Fruit fly (Drosophila melanogaster) whole organism, embryonic: ENCODE results near the gene spz5.

Experiments used
- Adf1 ChIP-seq: fragments of 200-800 bp; sonication (Bioruptor generic); IDR thresholded peaks from 2 replicates; pipeline ENCODE4 v1.3.6; 2022; ENCODE audit warnings: missing biosample characterization, missing genetic modification characterization
- Blimp-1 ChIP-seq: fragments of 200-800 bp; sonication (Bioruptor generic); optimal IDR thresholded peaks from 3 replicates; lab custom pipeline; 2018; ENCODE audit warnings: missing biosample characterization, missing genetic modification characterization, mild to moderate bottlenecking, moderate library complexity, missing genetic modification reagents
- CG10267 ChIP-seq: fragments of 200-800 bp; sonication (Bioruptor generic); optimal IDR thresholded peaks from 2 replicates; lab custom pipeline; 2018; ENCODE audit warnings: missing biosample characterization, mild to moderate bottlenecking, missing genetic modification characterization, moderate library complexity
- CG10979 ChIP-seq: fragments of 200-800 bp; sonication (Bioruptor generic); optimal IDR thresholded peaks from 2 replicates; lab custom pipeline; 2018; ENCODE audit warnings: missing biosample characterization, mild to moderate bottlenecking, missing genetic modification characterization, moderate library complexity
- CG11696 ChIP-seq: fragments of 200-800 bp; sonication (Bioruptor generic); IDR thresholded peaks from 2 replicates; pipeline ENCODE4 v1.3.6; 2022; ENCODE audit warnings: missing biosample characterization, missing genetic modification characterization
- CG12299 ChIP-seq: fragments of 200-800 bp; sonication (Bioruptor generic); optimal IDR thresholded peaks from 2 replicates; lab custom pipeline; 2018; ENCODE audit warnings: missing biosample characterization, mild to moderate bottlenecking, missing genetic modification characterization
- CG14014 ChIP-seq: fragments of 200-800 bp; sonication (Bioruptor generic); IDR thresholded peaks from 2 replicates; pipeline ENCODE4 v1.3.6; 2022; ENCODE audit warnings: missing biosample characterization, missing genetic modification characterization
- CG14710 ChIP-seq: fragments of 200-800 bp; sonication (Bioruptor generic); optimal IDR thresholded peaks from 3 replicates; lab custom pipeline; 2019; ENCODE audit warnings: missing biosample characterization, mild to moderate bottlenecking, missing genetic modification characterization, moderate library complexity
- CG15696 ChIP-seq: fragments of 200-800 bp; sonication (Bioruptor generic); optimal IDR thresholded peaks from 2 replicates; lab custom pipeline; 2019; ENCODE audit warnings: missing biosample characterization, mild to moderate bottlenecking, missing genetic modification characterization, moderate library complexity
- CG16779 ChIP-seq: fragments of 200-800 bp; sonication (Bioruptor generic); IDR thresholded peaks from 2 replicates; pipeline ENCODE4 v1.3.6; 2022; ENCODE audit warnings: missing biosample characterization, missing genetic modification characterization
- CG17186 ChIP-seq: fragments of 200-800 bp; sonication (Bioruptor generic); optimal IDR thresholded peaks from 3 replicates; lab custom pipeline; 2017; ENCODE audit warnings: missing biosample characterization, missing genetic modification reagents, missing genetic modification characterization
- CG17912 ChIP-seq: fragments of 200-800 bp; sonication (Bioruptor generic); optimal IDR thresholded peaks from 2 replicates; lab custom pipeline; 2018; ENCODE audit warnings: missing biosample characterization, mild to moderate bottlenecking, missing genetic modification characterization
- CG2712 ChIP-seq: fragments of 200-800 bp; optimal IDR thresholded peaks from 3 replicates; lab custom pipeline; 2019; ENCODE audit warnings: missing biosample characterization, mild to moderate bottlenecking, missing genetic modification characterization, moderate library complexity
- CG30431 ChIP-seq: fragments of 200-800 bp; sonication (Bioruptor generic); optimal IDR thresholded peaks from 2 replicates; lab custom pipeline; 2017; ENCODE audit warnings: missing biosample characterization, missing genetic modification characterization
- CG34422 ChIP-seq: fragments of 200-800 bp; sonication (Bioruptor generic); IDR thresholded peaks from 3 replicates; pipeline ENCODE4 v1.3.6; 2022; ENCODE audit warnings: missing biosample characterization, missing genetic modification characterization
- CG43689 ChIP-seq: fragments of 200-800 bp; sonication (Bioruptor generic); IDR thresholded peaks from 2 replicates; pipeline ENCODE4 v1.3.6; 2022; ENCODE audit warnings: missing biosample characterization, missing genetic modification characterization
- CG4404 ChIP-seq: fragments of 200-800 bp; sonication (Bioruptor generic); IDR thresholded peaks from 2 replicates; pipeline ENCODE4 v1.3.6; 2022; ENCODE audit warnings: missing biosample characterization, missing genetic modification characterization
- CG7987 ChIP-seq: fragments of 200-800 bp; sonication (Bioruptor generic); optimal IDR thresholded peaks from 2 replicates; lab custom pipeline; 2018; ENCODE audit warnings: missing biosample characterization, mild to moderate bottlenecking, missing genetic modification characterization, moderate library complexity
- CG8359 ChIP-seq: fragments of 200-800 bp; sonication (Bioruptor generic); optimal IDR thresholded peaks from 2 replicates; lab custom pipeline; 2017; ENCODE audit warnings: missing biosample characterization, mild to moderate bottlenecking, missing genetic modification characterization, borderline replicate concordance
- CG8478 ChIP-seq: fragments of >200 bp; optimal IDR thresholded peaks from 2 replicates; lab custom pipeline; 2018
- CG8944 ChIP-seq: fragments of 200-800 bp; sonication (Bioruptor generic); optimal IDR thresholded peaks from 3 replicates; lab custom pipeline; 2016; ENCODE audit warnings: missing biosample characterization, missing genetic modification characterization
- CG9876 ChIP-seq: fragments of 200-800 bp; sonication (Bioruptor generic); optimal IDR thresholded peaks from 2 replicates; lab custom pipeline; 2016; ENCODE audit warnings: missing biosample characterization, missing genetic modification characterization
- Chrac-16 ChIP-seq: fragments of 200-800 bp; sonication (Bioruptor generic); optimal IDR thresholded peaks from 3 replicates; lab custom pipeline; 2016; ENCODE audit warnings: missing biosample characterization, missing genetic modification characterization
- Dp ChIP-seq: fragments of 200-800 bp; sonication (Bioruptor generic); optimal IDR thresholded peaks from 2 replicates; lab custom pipeline; 2018; ENCODE audit warnings: missing biosample characterization, mild to moderate bottlenecking, missing genetic modification characterization, moderate library complexity
- Ets97D ChIP-seq: fragments of 200-800 bp; sonication (Bioruptor generic); optimal IDR thresholded peaks from 3 replicates; lab custom pipeline; 2016; ENCODE audit warnings: missing biosample characterization, missing genetic modification characterization
- HLH3B ChIP-seq: fragments of 200-800 bp; sonication (Bioruptor generic); IDR thresholded peaks from 2 replicates; pipeline ENCODE4 v1.3.6; 2022; ENCODE audit warnings: missing biosample characterization, missing genetic modification characterization
- NC2β ChIP-seq: fragments of 200-800 bp; sonication (Bioruptor generic); optimal IDR thresholded peaks from 2 replicates; lab custom pipeline; 2016; ENCODE audit warnings: missing biosample characterization, missing genetic modification characterization
- Oaz ChIP-seq: fragments of 200-800 bp; sonication (Bioruptor generic); IDR thresholded peaks from 2 replicates; pipeline ENCODE4 v1.3.6; 2022; ENCODE audit warnings: missing biosample characterization, missing genetic modification characterization
- Opbp ChIP-seq: fragments of 200-800 bp; sonication (Bioruptor generic); IDR thresholded peaks from 3 replicates; pipeline ENCODE4 v1.3.6; 2022; ENCODE audit warnings: missing biosample characterization, missing genetic modification characterization; ENCODE audit not compliant: partially characterized antibody
- Ravus ChIP-seq: fragments of 200-800 bp; sonication (Bioruptor generic); IDR thresholded peaks from 2 replicates; pipeline ENCODE4 v1.3.6; 2022; ENCODE audit warnings: missing biosample characterization, missing genetic modification characterization
- bsh ChIP-seq, 2 experiments: fragments of 200-800 bp; sonication (Bioruptor generic); optimal IDR thresholded peaks; 2 replicates each; lab custom pipeline; 2017 to 2018; ENCODE audit warnings: mild to moderate bottlenecking in 2 of 2, missing biosample characterization in 2 of 2, missing genetic modification characterization in 2 of 2, moderate library complexity in 1 of 2
- btn ChIP-seq: fragments of 200-800 bp; sonication (Bioruptor generic); optimal IDR thresholded peaks from 2 replicates; lab custom pipeline; 2016; ENCODE audit warnings: missing biosample characterization, missing genetic modification characterization
- cas ChIP-seq: fragments of 200-800 bp; sonication (Bioruptor generic); IDR thresholded peaks from 2 replicates; pipeline ENCODE4 v1.3.6; 2022; ENCODE audit warnings: missing biosample characterization, missing genetic modification characterization
- chn ChIP-seq: fragments of 200-800 bp; sonication (Bioruptor generic); optimal IDR thresholded peaks from 2 replicates; lab custom pipeline; 2016; ENCODE audit warnings: missing biosample characterization, missing genetic modification characterization
- ci ChIP-seq: fragments of 200-800 bp; sonication (Bioruptor generic); IDR thresholded peaks from 3 replicates; pipeline ENCODE4 v1.3.6; 2022; ENCODE audit warnings: missing biosample characterization, missing genetic modification characterization
- dmrt11E ChIP-seq: fragments of 200-800 bp; sonication (Bioruptor generic); optimal IDR thresholded peaks from 3 replicates; lab custom pipeline; 2018; ENCODE audit warnings: missing biosample characterization, mild to moderate bottlenecking, missing genetic modification characterization, moderate library complexity
- dmrt99B ChIP-seq: fragments of 200-800 bp; sonication (Bioruptor generic); optimal IDR thresholded peaks from 2 replicates; lab custom pipeline; 2018; ENCODE audit warnings: missing biosample characterization, mild to moderate bottlenecking, missing genetic modification characterization, moderate library complexity
- eve ChIP-seq, 2 experiments: fragments of >200 bp; optimal IDR thresholded peaks; 2 replicates each; lab custom pipeline; 2017; ENCODE audit warnings: missing biosample characterization in 2 of 2, missing genetic modification characterization in 2 of 2
- gem ChIP-seq: fragments of 200-800 bp; sonication (Bioruptor generic); optimal IDR thresholded peaks from 2 replicates; lab custom pipeline; 2019; ENCODE audit warnings: missing biosample characterization, mild to moderate bottlenecking, missing genetic modification characterization, moderate library complexity
- hkb ChIP-seq, 2 experiments: fragments of 200-800 bp in 1 of 2; fragments of >200 bp in 1 of 2; sonication (Bioruptor generic) in 1 of 2; IDR thresholded peaks in 1 of 2; optimal IDR thresholded peaks in 1 of 2; 2 replicates each; pipeline versions ENCODE4 v1.3.6 to Lab custom; 2017 to 2022; ENCODE audit warnings: missing biosample characterization in 1 of 2, missing genetic modification characterization in 1 of 2
- inv ChIP-seq: fragments of 200-800 bp; sonication (Bioruptor generic); IDR thresholded peaks from 2 replicates; pipeline ENCODE4 v1.3.6; 2022; ENCODE audit warnings: missing biosample characterization, missing genetic modification characterization; ENCODE audit not compliant: partially characterized antibody
- jigr1 ChIP-seq: fragments of 200-800 bp; sonication (Bioruptor generic); IDR thresholded peaks from 3 replicates; pipeline ENCODE4 v1.3.6; 2022; ENCODE audit warnings: missing biosample characterization, missing genetic modification characterization
- lbe ChIP-seq: fragments of 200-800 bp; sonication (Bioruptor generic); optimal IDR thresholded peaks from 2 replicates; lab custom pipeline; 2016; ENCODE audit warnings: missing biosample characterization, mild to moderate bottlenecking, missing genetic modification characterization
- luna ChIP-seq: fragments of 200-800 bp; sonication (Bioruptor generic); optimal IDR thresholded peaks from 2 replicates; lab custom pipeline; 2016; ENCODE audit warnings: missing biosample characterization, missing genetic modification characterization
- odd ChIP-seq: fragments of 200-800 bp; sonication (Bioruptor generic); optimal IDR thresholded peaks from 2 replicates; lab custom pipeline; 2017; ENCODE audit warnings: missing biosample characterization, mild to moderate bottlenecking, missing genetic modification characterization
- pan ChIP-seq, 4 experiments: fragments of >200 bp in 3 of 4; fragments of 200-800 bp in 1 of 4; sonication (Bioruptor generic) in 1 of 4; optimal IDR thresholded peaks in 3 of 4; IDR thresholded peaks in 1 of 4; 2 replicates each; pipeline versions ENCODE4 v1.3.6 to Lab custom; 2017 to 2022; ENCODE audit warnings: missing biosample characterization in 2 of 4, missing genetic modification characterization in 2 of 4, mixed read lengths in 1 of 4
- pfk ChIP-seq: fragments of 200-800 bp; sonication (Bioruptor generic); optimal IDR thresholded peaks from 2 replicates; lab custom pipeline; 2018; ENCODE audit warnings: missing biosample characterization, mild to moderate bottlenecking, missing genetic modification characterization, moderate library complexity
- pita ChIP-seq: fragments of 200-800 bp; sonication (Bioruptor generic); optimal IDR thresholded peaks from 2 replicates; lab custom pipeline; 2017; ENCODE audit warnings: missing biosample characterization, mild to moderate bottlenecking, missing genetic modification characterization
- ranshi ChIP-seq: fragments of 200-800 bp; sonication (Bioruptor generic); IDR thresholded peaks from 2 replicates; pipeline ENCODE4 v1.3.6; 2022; ENCODE audit warnings: missing biosample characterization, missing genetic modification characterization
- sim ChIP-seq: fragments of 200-800 bp; sonication (Bioruptor generic); IDR thresholded peaks from 2 replicates; pipeline ENCODE4 v1.3.6; 2022; ENCODE audit warnings: missing biosample characterization, missing genetic modification characterization
- slbo ChIP-seq: fragments of 200-800 bp; sonication (Bioruptor generic); IDR thresholded peaks from 2 replicates; pipeline ENCODE4 v1.3.6; 2022; ENCODE audit warnings: missing biosample characterization, missing genetic modification characterization

Gene spz5

dm6 chr3L:2885568-2885967 lies 6.4 kb downstream of the spz5 start (continued):
- no peak for TF ChIP-seq Ets97D (GFP tag; lab: Kevin White, UChicago)
- TF ChIP-seq Adf1 (GFP tag; lab: Robert Waterston, UW): no peak
- TF ChIP-seq CG15696 (tag; lab: Kevin White, UChicago): no peak
- TF ChIP-seq CG17186 (GFP tag; lab: Kevin White, UChicago): no peak
- no peak for TF ChIP-seq ranshi (GFP tag; lab: Robert Waterston, UW)
- no peak for TF ChIP-seq btn (GFP tag; lab: Kevin White, UChicago)
- no peak for TF ChIP-seq cas
- 0 out of 3 replicates have a peak, but pooled peaks have one; percentile 12 for TF ChIP-seq jigr1
- TF ChIP-seq pita (GFP tag; lab: Kevin White, UChicago): peak; percentile 72
- no peak for TF ChIP-seq lbe (GFP tag; lab: Kevin White, UChicago)
- no peak for TF ChIP-seq sim
- TF ChIP-seq eve (GFP tag; optimal IDR thresholded peaks at IDR 0.05; lab: Kevin White, UChicago): no peak
- no peak for TF ChIP-seq inv
- TF ChIP-seq pfk (GFP tag; lab: Kevin White, UChicago): no peak
- no peak for TF ChIP-seq CG11696
- TF ChIP-seq odd: no peak
- no peak for TF ChIP-seq CG12299
- TF ChIP-seq luna (GFP tag; lab: Kevin White, UChicago): no peak
- TF ChIP-seq Dp (GFP tag; lab: Kevin White, UChicago): peak; percentile 17
- no peak for TF ChIP-seq CG8944 (GFP tag; lab: Kevin White, UChicago)
- TF ChIP-seq Oaz (GFP tag; lab: Robert Waterston, UW): no peak
- peak; percentile 58 for TF ChIP-seq CG8478 (lab: Kevin White, UChicago)
- TF ChIP-seq Opbp (GFP tag; lab: Robert Waterston, UW): peak; percentile 21; the same call in 1 of the 3 replicates
- TF ChIP-seq CG17912 (GFP tag; lab: Kevin White, UChicago): no peak
- TF ChIP-seq CG16779: no peak
- no peak for TF ChIP-seq HLH3B (GFP tag; lab: Robert Waterston, UW)
- TF ChIP-seq CG9876 (GFP tag; lab: Kevin White, UChicago): no peak
- TF ChIP-seq NC2β (GFP tag; lab: Kevin White, UChicago): no peak
- no peak for TF ChIP-seq chn (GFP tag; lab: Kevin White, UChicago)
- no peak for TF ChIP-seq Chrac-16 (GFP tag; lab: Kevin White, UChicago)
- no peak for TF ChIP-seq CG7987 (GFP tag; lab: Kevin White, UChicago)

DNA sequence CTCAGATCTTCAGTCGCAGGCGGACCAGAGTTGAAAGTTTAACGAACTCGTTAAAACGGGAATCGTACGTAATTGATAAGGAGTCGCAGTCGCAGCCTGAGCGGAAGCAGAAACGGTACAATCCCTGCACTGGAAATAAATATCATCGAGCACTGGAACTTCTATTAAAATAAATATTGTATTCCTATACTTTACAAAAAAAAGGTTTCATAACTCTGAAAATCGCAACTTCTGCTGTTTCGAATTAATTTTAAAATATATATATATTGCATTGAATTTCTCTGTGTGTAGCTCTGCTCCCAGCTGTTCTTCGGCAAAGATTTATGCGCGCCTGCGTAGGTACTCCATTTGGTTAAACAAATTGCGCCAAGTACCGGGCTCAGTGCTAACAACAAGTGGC lies 7.6 kb downstream of the spz5 start:
- TF ChIP-seq slbo (GFP tag; lab: Robert Waterston, UW): no peak
- TF ChIP-seq dmrt11E (tag; lab: Kevin White, UChicago): peak; percentile 46
- TF ChIP-seq dmrt99B (tag; lab: Kevin White, UChicago): peak; percentile 14
- peak in 1 of 2 experiments; percentile 21 for TF ChIP-seq bsh (GFP tag; optimal IDR thresholded peaks at IDR 0.05; lab: Kevin White, UChicago)
- peak; percentile 19 for TF ChIP-seq Blimp-1 (GFP tag; lab: Kevin White, UChicago)
- TF ChIP-seq gem (tag; lab: Kevin White, UChicago): peak; percentile 14
- TF ChIP-seq CG14014 (GFP tag; lab: Robert Waterston, UW): 0 out of 2 replicates have a peak, but pooled peaks have one; percentile 33
- no peak for TF ChIP-seq hkb (optimal IDR thresholded peaks at IDR 0.05; lab: Kevin White, UChicago)
- 0 out of 2 replicates have a peak, but pooled peaks have one; percentile 28 for TF ChIP-seq hkb (GFP tag; IDR thresholded peaks at IDR 0.05; lab: Robert Waterston, UW)
- TF ChIP-seq CG8359 (GFP tag; lab: Kevin White, UChicago): peak; percentile 28
- TF ChIP-seq pan (optimal IDR thresholded peaks at IDR 0.05; lab: Kevin White, UChicago): no peak
- peak in 1 of 2 experiments; percentile 30 for TF ChIP-seq pan (GFP tag; optimal IDR thresholded peaks at IDR 0.05 in 1 of 2, IDR thresholded peaks at IDR 0.05 in 1 of 2)
- TF ChIP-seq CG2712 (tag; lab: Kevin White, UChicago): peak; percentile 58
- no peak for TF ChIP-seq Ravus (GFP tag; lab: Robert Waterston, UW)
- TF ChIP-seq CG10267 (tag; lab: Kevin White, UChicago): peak; percentile 13
- TF ChIP-seq CG10979 (tag; lab: Kevin White, UChicago): peak; percentile 52
- TF ChIP-seq CG4404: peak; percentile 46
- peak; percentile 20; the same call in 1 of the 3 replicates for TF ChIP-seq CG34422 (GFP tag; lab: Robert Waterston, UW)
- TF ChIP-seq CG30431: peak; percentile 21
- TF ChIP-seq Opbp (GFP tag; lab: Robert Waterston, UW): no peak
- TF ChIP-seq ci (GFP tag; lab: Robert Waterston, UW): 0 out of 3 replicates have a peak, but pooled peaks have one; percentile 40
- peak; percentile 4 for TF ChIP-seq CG14710 (tag; lab: Kevin White, UChicago)
- no peak for TF ChIP-seq CG43689 (GFP tag; lab: Robert Waterston, UW)
